Fruit fly (Drosophila melanogaster) whole organism, pupa: Measurements from ENCODE around the gene CG13113.

Source experiments
- CG10348 ChIP-seq: fragments of 200-800 bp; sonication (Bioruptor generic); IDR thresholded peaks from 2 replicates; pipeline ENCODE4 v1.3.6; 2022; ENCODE audit warnings: missing biosample characterization, missing genetic modification characterization
- CG12605 ChIP-seq: fragments of 200-800 bp; sonication (Bioruptor generic); IDR thresholded peaks from 2 replicates; pipeline ENCODE4 v1.3.6; 2022; ENCODE audit warnings: missing biosample characterization, missing genetic modification characterization
- CG13204 ChIP-seq: fragments of 200-800 bp; sonication (Bioruptor generic); optimal IDR thresholded peaks from 2 replicates; lab custom pipeline; 2018; ENCODE audit warnings: missing biosample characterization, mild to moderate bottlenecking, missing genetic modification characterization, moderate library complexity
- CG14655 ChIP-seq: fragments of 200-800 bp; sonication (Bioruptor generic); optimal IDR thresholded peaks from 3 replicates; lab custom pipeline; 2017; ENCODE audit warnings: mild to moderate bottlenecking, missing biosample characterization, missing genetic modification reagents, missing genetic modification characterization
- CG15710 ChIP-seq: fragments of 200-800 bp; sonication (Bioruptor generic); optimal IDR thresholded peaks from 2 replicates; lab custom pipeline; 2018; ENCODE audit warnings: missing biosample characterization, mild to moderate bottlenecking, missing genetic modification characterization, moderate library complexity
- CG17806 ChIP-seq: fragments of 200-800 bp; sonication (Bioruptor generic); optimal IDR thresholded peaks from 2 replicates; lab custom pipeline; 2018; ENCODE audit warnings: missing biosample characterization, mild to moderate bottlenecking, missing genetic modification characterization, moderate library complexity
- CG32121 ChIP-seq: fragments of 200-800 bp; sonication (Bioruptor generic); IDR thresholded peaks from 2 replicates; pipeline ENCODE4 v1.3.6; 2022; ENCODE audit warnings: missing biosample characterization, missing genetic modification characterization
- CG34367 ChIP-seq: fragments of 200-800 bp; sonication (Bioruptor generic); optimal IDR thresholded peaks from 2 replicates; lab custom pipeline; 2018; ENCODE audit warnings: missing biosample characterization, mild to moderate bottlenecking, missing genetic modification characterization
- CG4496 ChIP-seq: fragments of 200-800 bp; sonication (Bioruptor generic); IDR thresholded peaks from 3 replicates; pipeline ENCODE4 v1.3.6; 2022; ENCODE audit warnings: missing biosample characterization, missing genetic modification characterization
- CG8159 ChIP-seq: fragments of 200-800 bp; sonication (Bioruptor generic); optimal IDR thresholded peaks from 3 replicates; lab custom pipeline; 2018; ENCODE audit warnings: missing biosample characterization, mild to moderate bottlenecking, missing genetic modification characterization, moderate library complexity
- CG8301 ChIP-seq: fragments of 200-800 bp; sonication (Bioruptor generic); optimal IDR thresholded peaks from 2 replicates; lab custom pipeline; 2018; ENCODE audit warnings: missing biosample characterization, mild to moderate bottlenecking, missing genetic modification characterization
- CG9948 ChIP-seq: fragments of 200-800 bp; sonication (Bioruptor generic); optimal IDR thresholded peaks from 2 replicates; lab custom pipeline; 2018; ENCODE audit warnings: missing biosample characterization, mild to moderate bottlenecking, missing genetic modification characterization, moderate library complexity
- D1 ChIP-seq: fragments of 200-800 bp; sonication (Bioruptor generic); optimal IDR thresholded peaks from 2 replicates; lab custom pipeline; 2018; ENCODE audit warnings: missing biosample characterization, mild to moderate bottlenecking, missing genetic modification characterization, moderate library complexity
- EcR ChIP-seq: fragments of 200-800 bp; sonication (Bioruptor generic); optimal IDR thresholded peaks from 3 replicates; lab custom pipeline; 2019; ENCODE audit warnings: missing biosample characterization, missing genetic modification characterization, mild to moderate bottlenecking, moderate library complexity, missing genetic modification reagents
- Ets98B ChIP-seq: fragments of 200-800 bp; sonication (Bioruptor generic); IDR thresholded peaks from 2 replicates; pipeline ENCODE4 v1.3.6; 2022; ENCODE audit warnings: missing biosample characterization, missing genetic modification characterization
- Pif1A ChIP-seq: fragments of 200-800 bp; sonication (Bioruptor generic); optimal IDR thresholded peaks from 3 replicates; lab custom pipeline; 2016; ENCODE audit warnings: missing biosample characterization, missing genetic modification characterization
- Pif1B ChIP-seq: fragments of 200-800 bp; sonication (Bioruptor generic); optimal IDR thresholded peaks from 3 replicates; lab custom pipeline; 2016; ENCODE audit warnings: missing biosample characterization, missing genetic modification characterization
- Snoo ChIP-seq: fragments of 200-800 bp; sonication (Bioruptor generic); optimal IDR thresholded peaks from 3 replicates; lab custom pipeline; 2017; ENCODE audit warnings: missing biosample characterization, mild to moderate bottlenecking, missing genetic modification characterization, inconsistent platforms
- fd96Ca ChIP-seq: fragments of 200-800 bp; sonication (Bioruptor generic); IDR thresholded peaks from 3 replicates; pipeline ENCODE4 v1.3.6; 2022; ENCODE audit warnings: missing biosample characterization, missing genetic modification characterization
- gl ChIP-seq: fragments of 200-800 bp; sonication (Bioruptor generic); optimal IDR thresholded peaks from 2 replicates; lab custom pipeline; 2018; ENCODE audit warnings: missing biosample characterization, mild to moderate bottlenecking, missing genetic modification characterization
- rn ChIP-seq: fragments of 200-800 bp; sonication (Bioruptor generic); IDR thresholded peaks from 2 replicates; pipeline ENCODE4 v1.3.6; 2022; ENCODE audit warnings: missing biosample characterization, missing genetic modification characterization

CG13113 gene

DNA sequence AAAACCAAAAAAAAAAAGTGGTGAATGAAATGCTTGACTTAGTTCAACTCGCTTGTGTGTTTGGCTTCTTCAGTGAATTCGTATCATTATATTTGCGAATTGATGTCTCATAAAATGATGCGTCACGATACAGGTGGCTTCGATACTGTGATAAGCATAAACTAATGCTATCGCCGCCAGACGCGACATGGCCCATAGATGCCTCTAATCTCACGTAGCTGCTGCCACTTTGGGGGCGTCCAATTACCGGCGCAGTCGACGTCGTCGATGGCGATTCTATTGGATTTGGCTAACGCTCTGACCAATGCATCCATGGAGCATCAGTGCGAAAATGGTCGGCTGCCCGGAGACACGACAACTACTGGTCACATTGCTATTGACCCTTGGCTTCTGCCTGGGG is at the start of gene CG13113:
Gene CG13113 (plus strand): TSS at position 301 of the 400 bp plus-strand sequence.
- TF ChIP-seq fd96Ca (GFP tag; lab: Robert Waterston, UW) = no peak
- TF ChIP-seq CG9948 (tag; lab: Kevin White, UChicago) = no peak
- TF ChIP-seq, all 21 proteins: peak for 0

- TF ChIP-seq CG17806 (tag; lab: Kevin White, UChicago) = no peak
- TF ChIP-seq CG8159 (tag; lab: Kevin White, UChicago) = peak; percentile 19
- no peak for TF ChIP-seq Pif1A (GFP tag; lab: Kevin White, UChicago)
- peak; percentile 30; the same call in 1 of the 2 replicates for TF ChIP-seq CG32121
- peak; percentile 14 for TF ChIP-seq CG15710 (tag; lab: Kevin White, UChicago)
Observed at dm6 chr2L:9494663-9495417, 49.1 kb upstream of the CG13113 start, which contains the start of gene Gdi. TSS of gene Gdi (minus strand) at chr2L:9494876.

DNA sequence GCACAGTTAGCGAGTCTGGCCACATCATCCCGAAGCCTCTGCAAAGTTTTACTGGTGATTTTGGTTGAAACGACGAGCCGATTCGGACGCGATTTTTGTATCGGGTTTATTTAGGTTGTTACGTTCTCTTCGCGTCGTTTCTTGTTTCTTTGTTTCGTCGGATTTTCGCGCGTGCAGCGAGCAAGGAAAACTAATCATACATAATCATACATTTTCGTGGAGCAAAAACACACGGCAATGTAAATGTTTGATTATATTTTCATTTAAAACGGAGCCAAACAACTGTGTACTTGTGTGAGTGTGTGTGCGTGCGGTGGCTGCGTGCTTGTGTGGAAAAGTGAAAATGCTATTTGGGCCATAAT is 48.6 kb upstream of the CG13113 start, which contains the start of gene CG33298:
Gene CG33298 (plus strand): TSS at position 57 of the 362 bp plus-strand sequence.
- TF ChIP-seq CG13204 (GFP tag; lab: Kevin White, UChicago) (no peak), CG8159 (tag; lab: Kevin White, UChicago) (no peak), D1 (tag; lab: Kevin White, UChicago) (peak; percentile 30), gl (tag; lab: Kevin White, UChicago) (no peak), CG15710 (tag; lab: Kevin White, UChicago) (no peak), CG4496 (GFP tag; lab: Robert Waterston, UW) (no peak)

DNA sequence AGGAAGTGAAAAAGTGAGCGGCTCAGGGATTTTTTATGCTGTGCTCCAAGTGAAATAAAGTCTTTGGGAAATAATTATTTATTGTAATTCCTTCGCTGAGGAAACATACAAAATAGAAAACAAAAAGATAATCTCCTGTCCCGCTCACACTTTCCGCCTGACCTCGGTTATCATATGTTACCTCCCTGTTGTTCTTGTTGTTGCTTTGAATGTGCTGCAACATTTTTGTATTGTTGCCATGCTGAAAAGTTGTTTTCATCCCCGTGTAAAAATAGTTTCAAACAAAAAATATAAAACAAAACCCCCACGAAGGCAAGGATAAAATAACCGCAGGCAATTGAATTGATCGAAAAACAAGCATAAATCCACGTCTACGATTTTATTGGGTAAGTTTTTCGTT is 48.1 kb upstream of the CG13113 start:
- TF ChIP-seq D1 (tag; lab: Kevin White, UChicago) = no peak
- TF ChIP-seq CG4496 (GFP tag; lab: Robert Waterston, UW) = no peak
- TF ChIP-seq CG8159 (tag; lab: Kevin White, UChicago) = no peak
- no peak for TF ChIP-seq gl (tag; lab: Kevin White, UChicago)
- no peak for TF ChIP-seq EcR (GFP tag; lab: Kevin White, UChicago)
- TF ChIP-seq CG10348 (GFP tag; lab: Robert Waterston, UW) = no peak
- no peak for TF ChIP-seq Pif1A (GFP tag; lab: Kevin White, UChicago)
- no peak for TF ChIP-seq CG32121
- TF ChIP-seq CG34367 (tag; lab: Kevin White, UChicago) = no peak
- TF ChIP-seq CG9948 (tag; lab: Kevin White, UChicago) = no peak
- TF ChIP-seq CG14655 (GFP tag; lab: Kevin White, UChicago) = no peak
- no peak for TF ChIP-seq CG8301 (tag; lab: Kevin White, UChicago)
- TF ChIP-seq Snoo (tag; lab: Kevin White, UChicago) = no peak
- TF ChIP-seq Pif1B = no peak
- TF ChIP-seq rn (GFP tag; lab: Robert Waterston, UW) = no peak
- no peak for TF ChIP-seq CG12605 (GFP tag; lab: Robert Waterston, UW)
- no peak for TF ChIP-seq Ets98B (GFP tag; lab: Robert Waterston, UW)
- no peak for TF ChIP-seq CG17806 (tag; lab: Kevin White, UChicago)
- no peak for TF ChIP-seq CG13204 (GFP tag; lab: Kevin White, UChicago)
- TF ChIP-seq, all 21 proteins: peak for 0

DNA sequence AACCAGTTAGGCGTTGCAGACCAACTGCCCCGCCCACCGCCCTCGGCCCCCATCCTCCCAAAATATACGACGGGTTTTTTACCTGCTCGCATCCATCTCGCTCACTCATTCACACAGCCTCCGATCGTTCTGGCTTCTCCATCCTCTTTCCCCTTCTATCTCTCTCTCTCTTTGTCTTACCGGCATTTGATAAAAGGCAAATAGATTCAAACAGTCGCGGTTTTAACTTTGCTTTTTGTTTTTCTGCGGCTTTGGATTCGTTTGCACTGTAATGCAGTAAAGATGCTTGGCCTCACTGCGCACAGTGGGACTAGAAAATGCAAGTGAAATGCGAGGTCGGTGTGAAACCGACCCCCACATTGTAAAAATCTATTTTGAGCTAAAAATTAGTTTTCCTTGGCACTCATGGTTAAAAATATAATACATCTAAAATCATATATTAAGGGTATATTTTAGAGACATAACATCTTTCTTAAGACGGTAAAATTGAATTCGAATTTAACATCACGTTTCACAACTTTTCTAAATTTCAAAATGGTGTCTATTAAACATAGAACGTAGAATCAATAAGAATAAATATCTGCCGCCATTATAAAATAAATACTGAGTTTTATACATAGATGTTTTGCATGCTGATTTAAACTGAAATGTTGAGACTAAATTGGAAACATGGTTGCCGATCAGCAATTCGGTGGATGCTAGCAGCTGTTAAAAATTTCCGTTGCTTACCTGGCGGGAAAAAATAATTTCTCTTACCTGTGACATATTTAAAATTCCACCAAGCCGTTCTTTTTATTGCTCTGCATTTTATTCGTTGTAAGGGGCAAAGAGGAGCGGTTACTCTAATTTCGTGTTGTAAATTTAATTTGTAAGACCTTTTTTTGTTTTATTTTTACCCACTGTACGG is 47.3 kb upstream of the CG13113 start:
- no peak for TF ChIP-seq Pif1B
- TF ChIP-seq CG9948 (tag; lab: Kevin White, UChicago) = peak; percentile 1
- TF ChIP-seq Ets98B (GFP tag; lab: Robert Waterston, UW) = peak; percentile 46
- TF ChIP-seq CG4496 (GFP tag; lab: Robert Waterston, UW) = peak; percentile 70; the same call in 2 of the 3 replicates
- peak; percentile 64 for TF ChIP-seq EcR (GFP tag; lab: Kevin White, UChicago)
- no peak for TF ChIP-seq gl (tag; lab: Kevin White, UChicago)
- TF ChIP-seq fd96Ca (GFP tag; lab: Robert Waterston, UW) = peak; percentile 74
- TF ChIP-seq CG10348 (GFP tag; lab: Robert Waterston, UW) = peak; percentile 34; the same call in 1 of the 2 replicates
- TF ChIP-seq CG32121 = peak; percentile 56
- no peak for TF ChIP-seq rn (GFP tag; lab: Robert Waterston, UW)
- TF ChIP-seq Pif1A (GFP tag; lab: Kevin White, UChicago) = peak; percentile 17
- TF ChIP-seq CG13204 (GFP tag; lab: Kevin White, UChicago) = peak; percentile 51
- TF ChIP-seq CG8159 (tag; lab: Kevin White, UChicago) = peak; percentile 0
- TF ChIP-seq CG17806 (tag; lab: Kevin White, UChicago) = peak; percentile 23
- no peak for TF ChIP-seq CG15710 (tag; lab: Kevin White, UChicago)
- TF ChIP-seq CG14655 (GFP tag; lab: Kevin White, UChicago) = peak; percentile 76
- peak; percentile 40 for TF ChIP-seq CG8301 (tag; lab: Kevin White, UChicago)
- no peak for TF ChIP-seq D1 (tag; lab: Kevin White, UChicago)
- peak; percentile 6; the same call in 1 of the 2 replicates for TF ChIP-seq CG12605 (GFP tag; lab: Robert Waterston, UW)
- peak; percentile 20 for TF ChIP-seq Snoo (tag; lab: Kevin White, UChicago)
- TF ChIP-seq CG34367 (tag; lab: Kevin White, UChicago) = no peak
